Worm (Caenorhabditis elegans): ENCODE data around the gene sas-5.

sas-5 gene

ce11 chrV:11660566-11660965, 50.0 kb downstream of the sas-5 start:
- no peak for TF ChIP-seq egl-27 (tag; optimal IDR thresholded peaks at IDR 0.05)
- no peak for TF ChIP-seq lsy-2 (tag; optimal IDR thresholded peaks at IDR 0.05)
- TF ChIP-seq unc-55 (GFP tag; optimal IDR thresholded peaks at IDR 0.05) = no peak
- TF ChIP-seq elt-3 (tag; optimal IDR thresholded peaks at IDR 0.05) = no peak
- no peak for TF ChIP-seq fos-1 (tag; optimal IDR thresholded peaks at IDR 0.05)
- no peak for TF ChIP-seq C34F6.9 (tag; optimal IDR thresholded peaks at IDR 0.05)
- no peak for TF ChIP-seq ztf-11 (tag; optimal IDR thresholded peaks at IDR 0.05)
- TF ChIP-seq mbf-1 (tag; optimal IDR thresholded peaks at IDR 0.05) = no peak
- no peak for TF ChIP-seq dmd-4 (tag; optimal IDR thresholded peaks at IDR 0.05)
- no peak for TF ChIP-seq nhr-23 (tag; optimal IDR thresholded peaks at IDR 0.05)
- TF ChIP-seq peb-1 (tag; optimal IDR thresholded peaks at IDR 0.05) = no peak
- TF ChIP-seq gmeb-1 (tag; optimal IDR thresholded peaks at IDR 0.05) = no peak
- TF ChIP-seq nhr-11 (tag; optimal IDR thresholded peaks at IDR 0.05) = no peak
- TF ChIP-seq snpc-4 (tag; optimal IDR thresholded peaks at IDR 0.05) = no peak
- no peak for TF ChIP-seq nhr-77 (tag; optimal IDR thresholded peaks at IDR 0.05)

Data from whole organism, L2 larva.